Worm (Caenorhabditis elegans): ENCODE measurements around the gene cyn-17.

DNA sequence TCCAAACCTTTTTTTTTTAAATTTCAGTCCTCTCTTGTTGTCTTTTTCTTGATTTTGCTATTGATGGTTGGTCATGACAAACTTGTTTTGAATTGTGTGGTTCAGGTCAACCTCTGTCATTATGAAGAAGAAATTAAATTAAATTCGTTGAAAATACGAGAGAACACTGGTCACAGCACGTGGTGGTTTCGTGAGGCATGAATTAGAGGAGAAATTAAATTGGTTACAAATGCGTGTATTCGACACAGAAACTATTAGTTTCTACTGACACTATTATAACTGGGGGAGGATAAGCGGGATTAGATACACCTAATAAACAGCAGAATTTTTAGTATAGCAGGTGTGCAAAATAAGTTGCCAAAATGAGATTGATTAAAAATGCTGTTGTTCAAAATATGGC, 52.6 kb downstream of the cyn-17 start:
- TF ChIP-seq mec-3 (tag; optimal IDR thresholded peaks at IDR 0.05; ENCODE audit: borderline replicate concordance) (no peak), hlh-30 (tag; optimal IDR thresholded peaks at IDR 0.05; ENCODE audit: insufficient read depth) (no peak), hlh-8 (tag; optimal IDR thresholded peaks at IDR 0.05) (no peak), elt-2 (tag; optimal IDR thresholded peaks at IDR 0.05) (no peak), ceh-2 (tag; optimal IDR thresholded peaks at IDR 0.05) (no peak), hlh-13 (GFP tag; optimal IDR thresholded peaks at IDR 0.05) (no peak), fkh-10 (GFP tag; optimal IDR thresholded peaks at IDR 0.05) (no peak), unc-42 (tag; optimal IDR thresholded peaks at IDR 0.05) (peak; percentile 68), pax-1 (tag; optimal IDR thresholded peaks at IDR 0.05) (no peak)

Measured in whole organism, late embryonic.